Worm (Caenorhabditis elegans): ENCODE results near the gene T16G12.12.

ce11 chrIII:10049682-10050081, 3.7 kb upstream of the T16G12.12 start, which contains the start of gene T16G12.1:
- TF ChIP-seq ama-1 (optimal IDR thresholded peaks at IDR 0.05), result no peak
- no peak for TF ChIP-seq aly-1 (tag; optimal IDR thresholded peaks at IDR 0.05)
- no peak for TF ChIP-seq hnd-1 (tag; optimal IDR thresholded peaks at IDR 0.05)
- TF ChIP-seq flt-1 (GFP tag; IDR thresholded peaks at IDR 0.05), result no peak
- no peak for TF ChIP-seq ets-7 (tag; optimal IDR thresholded peaks at IDR 0.05)
- no peak for TF ChIP-seq tra-4 (tag; optimal IDR thresholded peaks at IDR 0.05)
- no peak for TF ChIP-seq sea-1 (GFP tag; conservative IDR thresholded peaks at IDR 0.05)
- TF ChIP-seq hmbx-1 (tag; optimal IDR thresholded peaks at IDR 0.05), result no peak
- no peak for TF ChIP-seq tbx-37 (GFP tag; conservative IDR thresholded peaks at IDR 0.05)
- no peak for TF ChIP-seq ceh-36 (tag; optimal IDR thresholded peaks at IDR 0.05)
- no peak for TF ChIP-seq tbx-11 (GFP tag; IDR thresholded peaks at IDR 0.05)
- TF ChIP-seq B0310.2 (tag; optimal IDR thresholded peaks at IDR 0.05), result no peak
